Worm (Caenorhabditis elegans) whole organism, L2 larva: ENCODE data around the gene Y82E9BL.1.

Experiments
- aly-2 ChIP-seq: fragments of 150-350 bp; optimal IDR thresholded peaks from 2 replicates; lab custom pipeline; 2014; ENCODE audit warnings: missing biosample characterization, missing genetic modification characterization
- lsy-2 ChIP-seq, 2 experiments: fragments of 150-350 bp in 1 of 2; sonication (generic microtip) in 1 of 2; optimal IDR thresholded peaks; 2 replicates each; lab custom pipeline; 2014 to 2017; ENCODE audit warnings: missing biosample characterization in 2 of 2, missing genetic modification characterization in 2 of 2
- ztf-4 ChIP-seq: fragments of 150-350 bp; optimal IDR thresholded peaks from 2 replicates; lab custom pipeline; 2014; ENCODE audit warnings: missing biosample characterization, missing genetic modification characterization

- TF ChIP-seq ztf-4 (tag; lab: Kevin White, UChicago) = no peak
- no peak for TF ChIP-seq aly-2 (tag; lab: Kevin White, UChicago)
- no peak for TF ChIP-seq lsy-2 (tag; optimal IDR thresholded peaks at IDR 0.05; lab: Kevin White, UChicago)
These were observed 23.3 kb downstream of the Y82E9BL.1 start, which contains the start of gene Y82E9BL.19 for ce11 chrIII:1331894-1332293.
